Worm (Caenorhabditis elegans): ENCODE measurements around the gene H03A11.2.
A peak's percentile ranks its signal among the peaks of the same experiment; 100 is the strongest.

The H03A11.2 gene

ce11 chrX:15274079-15274478, 43.6 kb upstream of the H03A11.2 start (continued):
- TF ChIP-seq jun-1 (tag; optimal IDR thresholded peaks at IDR 0.05) (no peak), R02D3.7 (tag; optimal IDR thresholded peaks at IDR 0.05) (peak; percentile 12), aly-2 (tag; optimal IDR thresholded peaks at IDR 0.05) (no peak), ztf-4 (tag; optimal IDR thresholded peaks at IDR 0.05) (no peak)

- TF ChIP-seq hmg-11 (tag; optimal IDR thresholded peaks at IDR 0.05) (no peak), nfya-1 (tag; optimal IDR thresholded peaks at IDR 0.05; ENCODE audit: insufficient read depth) (peak; percentile 14), nhr-77 (tag; optimal IDR thresholded peaks at IDR 0.05) (no peak), nhr-76 (tag; optimal IDR thresholded peaks at IDR 0.05) (no peak), nhr-237 (tag; optimal IDR thresholded peaks at IDR 0.05) (no peak), elt-3 (tag; optimal IDR thresholded peaks at IDR 0.05) (no peak), nhr-43 (tag; optimal IDR thresholded peaks at IDR 0.05; ENCODE audit: poor library complexity, severe bottlenecking) (no peak), snpc-4 (tag; optimal IDR thresholded peaks at IDR 0.05) (no peak), ceh-28 (tag; optimal IDR thresholded peaks at IDR 0.05) (no peak), tbx-2 (tag; optimal IDR thresholded peaks at IDR 0.05) (no peak), fkh-2 (tag; optimal IDR thresholded peaks at IDR 0.05) (no peak), unc-62 (GFP tag; optimal IDR thresholded peaks at IDR 0.05) (no peak), nhr-12 (tag; optimal IDR thresholded peaks at IDR 0.05) (no peak), lin-39 (tag; optimal IDR thresholded peaks at IDR 0.05) (no peak), skn-1 (tag; optimal IDR thresholded peaks at IDR 0.05) (no peak), nhr-25 (tag; optimal IDR thresholded peaks at IDR 0.05) (peak; percentile 90), nhr-23 (tag; optimal IDR thresholded peaks at IDR 0.05) (peak; percentile 33), ama-1 (optimal IDR thresholded peaks at IDR 0.05) (no peak), zag-1 (tag; optimal IDR thresholded peaks at IDR 0.05) (no peak), ztf-11 (tag; optimal IDR thresholded peaks at IDR 0.05) (no peak), nhr-11 (tag; optimal IDR thresholded peaks at IDR 0.05) (no peak), unc-39 (tag; optimal IDR thresholded peaks at IDR 0.05) (no peak)
Measured at ce11 chrX:15272925-15273324, 42.5 kb upstream of the H03A11.2 start.

ce11 chrX:15270656-15271055, 40.2 kb upstream of the H03A11.2 start:
- no peak for TF ChIP-seq lsy-12 (tag; optimal IDR thresholded peaks at IDR 0.05)
- no peak for TF ChIP-seq ztf-4 (tag; optimal IDR thresholded peaks at IDR 0.05)
- no peak for TF ChIP-seq eor-1 (tag; optimal IDR thresholded peaks at IDR 0.05)
- no peak for TF ChIP-seq pqm-1 (tag; optimal IDR thresholded peaks at IDR 0.05)
- TF ChIP-seq mdl-1 (tag; optimal IDR thresholded peaks at IDR 0.05), result no peak
- TF ChIP-seq elt-2 (tag; optimal IDR thresholded peaks at IDR 0.05), result no peak
- TF ChIP-seq nhr-25 (tag; optimal IDR thresholded peaks at IDR 0.05), result no peak
- TF ChIP-seq nhr-23 (tag; optimal IDR thresholded peaks at IDR 0.05), result no peak
- TF ChIP-seq R02D3.7 (tag; optimal IDR thresholded peaks at IDR 0.05), result no peak
- TF ChIP-seq skn-1 (tag; optimal IDR thresholded peaks at IDR 0.05), result no peak
- no peak for TF ChIP-seq tbx-2 (tag; optimal IDR thresholded peaks at IDR 0.05)
- TF ChIP-seq nhr-67 (tag; optimal IDR thresholded peaks at IDR 0.05), result no peak
- no peak for TF ChIP-seq aly-2 (tag; optimal IDR thresholded peaks at IDR 0.05)
- TF ChIP-seq nhr-237 (tag; optimal IDR thresholded peaks at IDR 0.05), result no peak
- TF ChIP-seq egl-27 (tag; optimal IDR thresholded peaks at IDR 0.05), result no peak
- no peak for TF ChIP-seq lin-39 (tag; optimal IDR thresholded peaks at IDR 0.05)
- no peak for TF ChIP-seq mml-1 (tag; optimal IDR thresholded peaks at IDR 0.05)
- TF ChIP-seq nhr-77 (tag; optimal IDR thresholded peaks at IDR 0.05), result no peak
- no peak for TF ChIP-seq ama-1 (optimal IDR thresholded peaks at IDR 0.05)
- TF ChIP-seq ceh-9 (tag; optimal IDR thresholded peaks at IDR 0.05), result no peak

- TF ChIP-seq elt-2 (tag; optimal IDR thresholded peaks at IDR 0.05) (peak; percentile 0), unc-39 (tag; optimal IDR thresholded peaks at IDR 0.05) (no peak), lsy-12 (tag; optimal IDR thresholded peaks at IDR 0.05) (peak; percentile 47)
Measured at ce11 chrX:15268461-15268860, 38.0 kb upstream of the H03A11.2 start.

ce11 chrX:15264593-15264992, 34.1 kb upstream of the H03A11.2 start:
- TF ChIP-seq aly-2 (tag; optimal IDR thresholded peaks at IDR 0.05), result no peak
- no peak for TF ChIP-seq nfya-1 (tag; optimal IDR thresholded peaks at IDR 0.05; ENCODE audit: insufficient read depth)
- TF ChIP-seq eor-1 (tag; optimal IDR thresholded peaks at IDR 0.05), result no peak
- TF ChIP-seq ztf-11 (tag; optimal IDR thresholded peaks at IDR 0.05), result no peak
- no peak for TF ChIP-seq egl-5 (tag; optimal IDR thresholded peaks at IDR 0.05)
- no peak for TF ChIP-seq hmg-11 (tag; optimal IDR thresholded peaks at IDR 0.05)
- no peak for TF ChIP-seq fkh-2 (tag; optimal IDR thresholded peaks at IDR 0.05)
- no peak for TF ChIP-seq zag-1 (tag; optimal IDR thresholded peaks at IDR 0.05)
- TF ChIP-seq mdl-1 (tag; optimal IDR thresholded peaks at IDR 0.05), result no peak
- no peak for TF ChIP-seq fos-1 (tag; optimal IDR thresholded peaks at IDR 0.05)
- peak; percentile 33 for TF ChIP-seq nhr-23 (tag; optimal IDR thresholded peaks at IDR 0.05)
- TF ChIP-seq nhr-237 (tag; optimal IDR thresholded peaks at IDR 0.05), result no peak
- peak; percentile 15 for TF ChIP-seq tbx-2 (tag; optimal IDR thresholded peaks at IDR 0.05)
- no peak for TF ChIP-seq skn-1 (tag; optimal IDR thresholded peaks at IDR 0.05)
- no peak for TF ChIP-seq nhr-76 (tag; optimal IDR thresholded peaks at IDR 0.05)
- TF ChIP-seq mml-1 (tag; optimal IDR thresholded peaks at IDR 0.05), result no peak
